Fruit fly (Drosophila melanogaster): ENCODE data around the gene BomBc3.

DNA sequence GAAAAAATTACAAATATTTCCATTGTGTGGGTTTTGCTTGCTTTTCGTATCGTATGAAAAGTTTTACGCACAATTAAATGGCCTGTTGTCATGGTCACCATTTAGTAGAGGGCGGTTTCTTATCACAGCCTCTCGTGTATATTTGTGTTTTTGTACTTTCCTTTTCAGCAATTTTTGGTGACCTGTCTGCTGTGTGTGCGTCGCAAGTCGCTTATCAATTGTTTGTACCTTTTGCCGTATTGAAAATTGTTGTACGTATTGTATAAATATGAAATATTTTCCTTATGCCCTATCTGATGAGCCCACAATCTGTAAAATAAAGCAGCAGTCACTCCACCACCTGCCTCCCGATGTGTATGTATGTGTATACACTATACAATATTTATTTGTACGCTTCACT lies 20.4 kb upstream of the BomBc3 start:
- TF ChIP-seq EcR (GFP tag; optimal IDR thresholded peaks at IDR 0.05) (no peak), usp (GFP tag; optimal IDR thresholded peaks at IDR 0.05) (no peak), psq (optimal IDR thresholded peaks at IDR 0.05) (no peak), pan (optimal IDR thresholded peaks at IDR 0.05) (no peak)

All from whole organism.